Worm (Caenorhabditis elegans) whole organism, mixed stage, embryonic: ENCODE results near the gene K02A6.4.

ENCODE experiments used
- blmp-1 ChIP-seq: fragments of 150-350 bp; optimal IDR thresholded peaks from 2 replicates; lab custom pipeline; 2014; ENCODE audit warnings: missing biosample characterization, missing genetic modification characterization
- lin-13 ChIP-seq: fragments of 150-350 bp; optimal IDR thresholded peaks from 2 replicates; lab custom pipeline; 2014; ENCODE audit warnings: missing biosample characterization, missing genetic modification characterization
- mep-1 ChIP-seq: fragments of 150-350 bp; optimal IDR thresholded peaks from 2 replicates; lab custom pipeline; 2017; ENCODE audit warnings: missing biosample characterization, missing genetic modification reagents, missing genetic modification characterization, inconsistent platforms
- nhr-12 ChIP-seq: fragments of 150-350 bp; optimal IDR thresholded peaks from 2 replicates; lab custom pipeline; 2014; ENCODE audit warnings: missing biosample characterization, missing genetic modification characterization
- snpc-4 ChIP-seq: fragments of 150-350 bp; optimal IDR thresholded peaks from 2 replicates; lab custom pipeline; 2014; ENCODE audit warnings: missing biosample characterization, missing genetic modification characterization
- unc-62 ChIP-seq: fragments of 150-350 bp; optimal IDR thresholded peaks from 2 replicates; lab custom pipeline; 2014; ENCODE audit warnings: missing biosample characterization, missing genetic modification reagents, missing genetic modification characterization

DNA sequence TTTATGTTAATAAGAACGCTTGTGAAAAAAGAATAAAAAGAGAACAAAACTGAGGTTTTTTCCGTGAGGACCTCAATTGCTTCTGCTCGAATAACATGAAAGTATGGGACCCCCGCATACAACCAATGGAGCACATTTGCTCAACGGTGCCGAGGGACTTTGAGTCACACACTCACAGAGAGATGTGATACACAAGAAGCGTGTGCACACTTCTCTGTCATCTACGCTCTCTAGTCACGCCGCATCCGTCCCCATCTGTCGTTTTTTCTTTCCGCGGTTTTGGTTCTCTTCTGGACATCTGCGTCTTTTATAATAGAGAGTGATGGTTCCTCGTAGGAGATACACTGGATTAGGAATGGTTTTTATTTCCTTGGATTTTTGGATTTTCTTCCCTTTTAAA, 12.6 kb downstream of the K02A6.4 start:
- TF ChIP-seq unc-62: peak; percentile 41
- no peak for TF ChIP-seq snpc-4
- TF ChIP-seq mep-1: peak; percentile 62
- no peak for TF ChIP-seq blmp-1 (tag; lab: Kevin White, UChicago)
- no peak for TF ChIP-seq nhr-12 (tag; lab: Kevin White, UChicago)
- TF ChIP-seq lin-13 (tag; lab: Kevin White, UChicago): peak; percentile 7
